Worm (Caenorhabditis elegans) whole organism, late embryonic: ENCODE measurements around the gene srbc-13.

ENCODE experiments used
- ets-4 ChIP-seq: sonication (generic microtip); optimal IDR thresholded peaks from 2 replicates; lab custom pipeline; 2016; ENCODE audit warnings: missing genetic modification characterization, missing compliant biosample characterization
- nfya-1 ChIP-seq: sonication (generic microtip); optimal IDR thresholded peaks from 2 replicates; lab custom pipeline; 2017; ENCODE audit warnings: missing genetic modification characterization, mild to moderate bottlenecking, missing compliant biosample characterization, antibody characterized with exemption, moderate library complexity
- nhr-11 ChIP-seq: fragments of 150-350 bp; optimal IDR thresholded peaks from 2 replicates; lab custom pipeline; 2014; ENCODE audit warnings: missing biosample characterization, missing genetic modification characterization
- pha-2 ChIP-seq: sonication (generic microtip); optimal IDR thresholded peaks from 2 replicates; lab custom pipeline; 2017; ENCODE audit warnings: mild to moderate bottlenecking, missing genetic modification characterization, missing compliant biosample characterization
- pha-4 ChIP-seq: fragments of 150-350 bp; optimal IDR thresholded peaks from 2 replicates; lab custom pipeline; 2018; ENCODE audit warnings: missing biosample characterization, missing genetic modification reagents, missing genetic modification characterization

- no peak for TF ChIP-seq nfya-1 (tag; lab: Kevin White, UChicago)
- TF ChIP-seq pha-2 (tag; lab: Kevin White, UChicago) = no peak
- no peak for TF ChIP-seq nhr-11 (tag; lab: Kevin White, UChicago)
- TF ChIP-seq ets-4 (tag; lab: Kevin White, UChicago) = no peak
- no peak for TF ChIP-seq pha-4 (tag; lab: Kevin White, UChicago)
Observed at ce11 chrV:801555-802060, 46.0 kb upstream of the srbc-13 start.
